Worm (Caenorhabditis elegans): ENCODE data around the gene gspd-1.

- no peak for TF ChIP-seq drap-1 (GFP tag; optimal IDR thresholded peaks at IDR 0.05)
- TF ChIP-seq mep-1 (tag; optimal IDR thresholded peaks at IDR 0.05), result no peak
- TF ChIP-seq unc-39 (tag; optimal IDR thresholded peaks at IDR 0.05), result no peak
- TF ChIP-seq unc-62 (GFP tag; optimal IDR thresholded peaks at IDR 0.05), result no peak
- TF ChIP-seq hlh-1 (tag; optimal IDR thresholded peaks at IDR 0.05), result no peak
- TF ChIP-seq snpc-4 (tag; optimal IDR thresholded peaks at IDR 0.05), result no peak
- TF ChIP-seq pha-4 (tag; optimal IDR thresholded peaks at IDR 0.05), result no peak
- TF ChIP-seq tbx-8 (GFP tag; optimal IDR thresholded peaks at IDR 0.05), result no peak
- no peak for TF ChIP-seq flh-1 (GFP tag; optimal IDR thresholded peaks at IDR 0.05)
Observed at ce11 chrIV:11298154-11299086, 18.8 kb upstream of the gspd-1 start, which contains the start of the genes B0035.15 and dnj-1.
